Worm (Caenorhabditis elegans) whole organism, L4/young adult: ENCODE measurements around the gene cdr-7.
"Not testable (repeated sequence)": the region's sequence is repeated elsewhere in the genome, so short reads cannot be mapped to it uniquely, and the experiment has no call there.

Source experiments
- W03F9.2 ChIP-seq: fragments of 150-350 bp; optimal IDR thresholded peaks from 2 replicates; lab custom pipeline; 2014; ENCODE audit warnings: missing biosample characterization, missing genetic modification characterization
- dao-5 ChIP-seq: sonication (generic microtip); optimal IDR thresholded peaks from 2 replicates; lab custom pipeline; 2016; ENCODE audit warnings: missing genotype, missing genetic modification characterization, moderate library complexity, missing compliant biosample characterization
- him-1 ChIP-seq: sonication (generic microtip); optimal IDR thresholded peaks from 2 replicates; lab custom pipeline; 2016; ENCODE audit warnings: missing genotype, missing genetic modification reagents, missing genetic modification characterization, missing compliant biosample characterization

cdr-7 gene

ce11 chrV:12400677-12401236 is 11.2 kb downstream of the cdr-7 start, which contains the start of the genes K01D12.20 and miga-1:
Gene K01D12.20 (minus strand): TSS chrV:12400814.
Gene miga-1 (minus strand): TSS chrV:12400859.
- TF ChIP-seq him-1 (tag; lab: Kevin White, UChicago) (no peak), dao-5 (tag; lab: Kevin White, UChicago) (no peak), W03F9.2 (tag; lab: Kevin White, UChicago) (no peak)

ce11 chrV:12397545-12397944 is 14.4 kb downstream of the cdr-7 start, which contains the start of gene K01D12.5:
Gene K01D12.5 (plus strand): TSS chrV:12397845.
- TF ChIP-seq dao-5 (tag; lab: Kevin White, UChicago), result no peak
- no peak for TF ChIP-seq W03F9.2 (tag; lab: Kevin White, UChicago)
- no peak for TF ChIP-seq him-1 (tag; lab: Kevin White, UChicago)

- no peak for TF ChIP-seq W03F9.2 (tag; lab: Kevin White, UChicago)
- TF ChIP-seq him-1 (tag; lab: Kevin White, UChicago), result no peak
Measured at ce11 chrV:12395699-12396098, 16.2 kb downstream of the cdr-7 start, which contains the start of gene twk-14. Gene twk-14 (minus strand): TSS chrV:12395706.

DNA sequence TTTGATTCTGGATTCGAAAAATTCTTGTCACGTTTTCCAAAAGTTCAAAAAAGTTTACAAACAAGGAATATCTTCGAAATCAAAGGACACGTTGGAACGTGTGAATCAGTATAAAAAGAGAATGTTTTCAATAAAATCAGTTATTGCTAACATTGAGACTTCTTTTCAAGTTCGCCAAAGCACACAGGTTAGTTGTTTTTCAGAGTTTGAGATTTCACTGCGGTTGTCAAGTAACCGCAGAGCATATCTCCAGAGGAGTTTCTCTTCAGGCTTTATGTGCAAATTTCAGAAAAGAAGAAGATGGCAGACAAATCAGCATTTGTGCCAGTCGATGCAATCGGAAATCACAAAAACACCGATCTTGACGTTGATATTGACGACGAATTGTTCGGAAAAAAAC is 25.8 kb downstream of the cdr-7 start, which contains the start of gene K01D12.15:
K01D12.15 (plus strand) TSS at position 301 of the 400 bp plus-strand sequence.
- TF ChIP-seq W03F9.2 (tag; lab: Kevin White, UChicago) (no peak), dao-5 (tag; lab: Kevin White, UChicago) (no peak), him-1 (tag; lab: Kevin White, UChicago) (no peak)

DNA sequence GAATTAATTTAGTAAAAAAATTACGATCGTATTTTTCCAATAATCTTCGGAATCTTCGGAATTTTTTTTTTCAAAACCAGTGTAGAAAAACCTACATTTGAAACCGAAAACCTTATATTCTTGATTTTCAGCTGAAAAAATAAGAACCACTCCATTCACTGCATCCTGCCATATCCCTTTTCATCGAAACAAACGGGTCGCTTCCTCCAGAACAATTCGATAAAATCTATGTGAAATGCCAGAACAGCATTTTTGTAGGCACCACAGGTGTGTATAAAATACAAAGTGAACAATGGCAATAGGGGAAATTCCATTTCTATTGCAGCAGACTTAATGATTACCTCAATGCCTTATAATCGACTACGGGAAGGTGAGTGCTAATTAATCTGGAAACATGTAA is 34.7 kb downstream of the cdr-7 start, which contains the start of gene K01D12.1:
K01D12.1 (plus strand) TSS at position 301 of the 400 bp plus-strand sequence.
- TF ChIP-seq dao-5 (tag; lab: Kevin White, UChicago), result no peak
- TF ChIP-seq W03F9.2 (tag; lab: Kevin White, UChicago), result no peak
- no peak for TF ChIP-seq him-1 (tag; lab: Kevin White, UChicago)

DNA sequence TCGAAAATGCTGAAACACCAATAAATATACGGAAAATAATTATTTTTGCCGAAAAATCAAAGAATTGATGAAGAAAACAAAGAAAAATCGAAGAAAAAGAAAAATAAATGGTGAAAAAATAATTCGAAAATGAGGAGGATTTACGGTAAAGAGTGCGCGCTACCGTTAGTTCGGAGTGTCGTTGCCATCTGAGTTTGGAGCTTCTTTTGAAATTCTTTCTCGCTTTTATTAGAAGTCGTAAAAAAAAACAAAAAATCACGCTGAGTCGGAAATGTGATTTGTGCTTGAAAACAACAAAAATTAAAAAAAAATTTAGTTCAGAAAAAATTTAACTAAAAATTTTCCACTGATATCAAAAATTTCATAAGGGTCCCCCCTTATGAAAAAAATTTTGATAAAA is 37.7 kb downstream of the cdr-7 start, which contains the start of gene F23H12.10:
F23H12.10 (minus strand) TSS at position 12 of the 400 bp plus-strand sequence.
- TF ChIP-seq him-1, dao-5, W03F9.2 (tag; lab: Kevin White, UChicago): not testable (repeated sequence)

DNA sequence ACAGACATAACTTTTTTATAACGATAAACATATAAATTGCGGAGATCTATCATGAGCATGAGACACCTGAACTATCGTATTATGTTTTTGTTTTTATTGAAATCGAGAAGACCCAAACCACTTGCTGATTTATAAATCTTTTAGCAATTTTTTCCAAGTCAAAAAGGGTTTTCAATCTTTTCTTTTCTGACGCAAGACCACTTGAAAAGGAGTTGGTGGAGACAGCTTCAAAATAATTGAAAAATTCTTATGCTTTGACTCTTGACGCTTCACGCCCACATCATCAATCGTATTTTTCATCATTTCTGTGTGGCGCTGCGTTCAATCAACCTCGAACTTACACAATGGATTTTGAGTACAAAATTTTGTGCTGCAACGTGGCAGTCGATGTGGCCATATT is 40.5 kb downstream of the cdr-7 start, which contains the start of gene F23H12.7:
F23H12.7 (plus strand) TSS at position 301 of the 400 bp plus-strand sequence.
- TF ChIP-seq him-1 (tag; lab: Kevin White, UChicago) (no peak), dao-5 (tag; lab: Kevin White, UChicago) (no peak), W03F9.2 (tag; lab: Kevin White, UChicago) (no peak)

DNA sequence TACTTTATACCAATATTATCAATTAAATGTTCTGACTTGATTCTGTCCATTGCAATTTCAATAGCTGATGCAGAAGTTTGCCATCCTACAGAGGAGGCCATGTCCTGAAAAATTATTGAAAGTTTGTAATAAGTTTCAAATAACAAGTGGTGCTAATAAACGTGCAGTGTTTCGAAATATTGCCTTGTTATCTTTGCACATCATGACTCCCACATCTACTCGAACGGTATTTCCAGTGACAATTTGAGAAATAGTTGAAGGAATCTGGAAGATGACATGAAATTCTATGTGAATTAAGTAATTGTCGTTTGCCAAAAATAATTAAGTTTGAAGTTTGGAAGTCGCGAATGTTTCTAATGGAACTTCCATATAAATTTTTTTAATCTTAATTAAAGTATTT is 42.5 kb downstream of the cdr-7 start, which contains the start of gene gcy-13:
gcy-13 (minus strand) TSS at position 101 of the 400 bp plus-strand sequence.
- TF ChIP-seq W03F9.2 (tag; lab: Kevin White, UChicago), result no peak
- TF ChIP-seq him-1 (tag; lab: Kevin White, UChicago), result no peak

DNA sequence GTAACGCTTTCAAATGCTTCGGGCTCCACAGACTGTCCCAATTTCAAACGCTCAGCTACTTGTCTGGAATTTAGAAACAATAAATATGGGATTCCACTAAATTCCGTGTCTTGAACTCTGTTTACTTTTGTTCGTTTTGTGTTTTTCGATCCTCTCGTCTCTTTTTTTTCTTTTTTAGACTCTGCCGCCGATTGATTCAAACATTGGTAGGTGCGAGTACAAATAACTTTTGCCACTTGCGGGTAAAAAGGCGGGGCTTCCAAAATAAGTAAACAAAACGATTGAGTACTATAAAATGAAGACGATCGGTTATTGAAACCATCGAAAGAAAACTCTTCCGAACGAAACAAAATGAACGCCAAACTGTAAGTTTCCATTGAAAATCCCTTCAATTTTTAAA is 46.8 kb downstream of the cdr-7 start, which contains the start of gene fipr-2:
fipr-2 (plus strand) TSS at position 245 of the 400 bp plus-strand sequence.
- TF ChIP-seq W03F9.2 (tag; lab: Kevin White, UChicago) (no peak), dao-5 (tag; lab: Kevin White, UChicago) (no peak), him-1 (tag; lab: Kevin White, UChicago) (no peak)

ce11 chrV:12361644-12362043 is 50.3 kb downstream of the cdr-7 start, which contains the start of gene fipr-1:
Gene fipr-1 (minus strand): TSS chrV:12361744.
- TF ChIP-seq W03F9.2 (tag; lab: Kevin White, UChicago), result no peak
- TF ChIP-seq dao-5 (tag; lab: Kevin White, UChicago), result no peak
- no peak for TF ChIP-seq him-1 (tag; lab: Kevin White, UChicago)
